Fruit fly (Drosophila melanogaster) whole organism, embryonic: ENCODE results near the gene CG10019.

Experiments
- Aef1 ChIP-seq: fragments of 200-800 bp; sonication (Bioruptor generic); IDR thresholded peaks from 3 replicates; pipeline ENCODE4 v1.3.6; 2022; ENCODE audit warnings: missing biosample characterization, missing genetic modification characterization
- Blimp-1 ChIP-seq: fragments of 200-800 bp; sonication (Bioruptor generic); optimal IDR thresholded peaks from 3 replicates; lab custom pipeline; 2018; ENCODE audit warnings: missing biosample characterization, missing genetic modification characterization, mild to moderate bottlenecking, moderate library complexity, missing genetic modification reagents
- CG10979 ChIP-seq: fragments of 200-800 bp; sonication (Bioruptor generic); optimal IDR thresholded peaks from 2 replicates; lab custom pipeline; 2018; ENCODE audit warnings: missing biosample characterization, mild to moderate bottlenecking, missing genetic modification characterization, moderate library complexity
- CG11504 ChIP-seq: fragments of 200-800 bp; sonication (Bioruptor generic); optimal IDR thresholded peaks from 3 replicates; lab custom pipeline; 2019; ENCODE audit warnings: missing biosample characterization, mild to moderate bottlenecking, missing genetic modification characterization, moderate library complexity
- CG14965 ChIP-seq: fragments of 200-800 bp; sonication (Bioruptor generic); optimal IDR thresholded peaks from 2 replicates; lab custom pipeline; 2016; ENCODE audit warnings: missing biosample characterization, missing genetic modification characterization, borderline replicate concordance
- CG17361 ChIP-seq: fragments of 200-800 bp; sonication (Bioruptor generic); IDR thresholded peaks from 3 replicates; pipeline ENCODE4 v1.3.6; 2022; ENCODE audit warnings: missing biosample characterization, missing genetic modification characterization
- CG17612 ChIP-seq: fragments of 200-800 bp; sonication (Bioruptor generic); IDR thresholded peaks from 2 replicates; pipeline ENCODE4 v1.3.6; 2022; ENCODE audit warnings: missing biosample characterization, missing genetic modification characterization
- CG18011 ChIP-seq: fragments of 200-800 bp; sonication (Bioruptor generic); optimal IDR thresholded peaks from 2 replicates; lab custom pipeline; 2017; ENCODE audit warnings: missing biosample characterization, missing genetic modification characterization, mild to moderate bottlenecking, moderate library complexity, missing genotype
- CG18262 ChIP-seq: fragments of 200-800 bp; optimal IDR thresholded peaks from 3 replicates; lab custom pipeline; 2019; ENCODE audit warnings: missing biosample characterization, mild to moderate bottlenecking, missing genetic modification characterization, moderate library complexity
- CG30431 ChIP-seq: fragments of 200-800 bp; sonication (Bioruptor generic); optimal IDR thresholded peaks from 2 replicates; lab custom pipeline; 2017; ENCODE audit warnings: missing biosample characterization, missing genetic modification characterization
- CG3838 ChIP-seq: fragments of 200-800 bp; sonication (Bioruptor generic); optimal IDR thresholded peaks from 3 replicates; lab custom pipeline; 2016; ENCODE audit warnings: missing biosample characterization, missing genetic modification characterization
- CG42726 ChIP-seq: fragments of 200-800 bp; sonication (Bioruptor generic); IDR thresholded peaks from 2 replicates; pipeline ENCODE4 v1.3.6; 2022; ENCODE audit warnings: missing biosample characterization, missing genetic modification characterization; ENCODE audit not compliant: partially characterized antibody
- CG43689 ChIP-seq: fragments of 200-800 bp; sonication (Bioruptor generic); IDR thresholded peaks from 2 replicates; pipeline ENCODE4 v1.3.6; 2022; ENCODE audit warnings: missing biosample characterization, missing genetic modification characterization
- CG4404 ChIP-seq: fragments of 200-800 bp; sonication (Bioruptor generic); IDR thresholded peaks from 2 replicates; pipeline ENCODE4 v1.3.6; 2022; ENCODE audit warnings: missing biosample characterization, missing genetic modification characterization
- CG4424 ChIP-seq: fragments of 200-800 bp; sonication (Bioruptor generic); optimal IDR thresholded peaks from 3 replicates; lab custom pipeline; 2016; ENCODE audit warnings: missing biosample characterization, missing genetic modification characterization
- CG5953 ChIP-seq: fragments of 200-800 bp; sonication (Bioruptor generic); IDR thresholded peaks from 2 replicates; pipeline ENCODE4 v1.3.6; 2022; ENCODE audit warnings: missing biosample characterization, missing genetic modification characterization
- CG6854 ChIP-seq: fragments of 200-800 bp; sonication (Bioruptor generic); optimal IDR thresholded peaks from 3 replicates; lab custom pipeline; 2017; ENCODE audit warnings: missing biosample characterization, mild to moderate bottlenecking, missing genetic modification characterization
- CG8290 ChIP-seq, 3 experiments: fragments of 200-800 bp; sonication (Bioruptor generic); optimal IDR thresholded peaks; 2 replicates each; lab custom pipeline; 2016 to 2019; ENCODE audit warnings: missing biosample characterization in 3 of 3, missing genetic modification characterization in 3 of 3, mild to moderate bottlenecking in 2 of 3, moderate library complexity in 1 of 3
- CG8924 ChIP-seq: fragments of 200-800 bp; optimal IDR thresholded peaks from 3 replicates; lab custom pipeline; 2019; ENCODE audit warnings: missing biosample characterization, mild to moderate bottlenecking, missing genetic modification characterization, moderate library complexity
- CG8944 ChIP-seq: fragments of 200-800 bp; sonication (Bioruptor generic); optimal IDR thresholded peaks from 3 replicates; lab custom pipeline; 2016; ENCODE audit warnings: missing biosample characterization, missing genetic modification characterization
- CG9215 ChIP-seq: fragments of 200-800 bp; sonication (Bioruptor generic); IDR thresholded peaks from 2 replicates; pipeline ENCODE4 v1.3.6; 2022; ENCODE audit warnings: missing biosample characterization, missing genetic modification characterization
- CG9727 ChIP-seq: fragments of 200-800 bp; sonication (Bioruptor generic); optimal IDR thresholded peaks from 3 replicates; lab custom pipeline; 2017; ENCODE audit warnings: missing biosample characterization, mild to moderate bottlenecking, missing genetic modification characterization
- Doc2 ChIP-seq: fragments of 200-800 bp; sonication (Bioruptor generic); IDR thresholded peaks from 2 replicates; pipeline ENCODE4 v1.3.6; 2022; ENCODE audit warnings: missing biosample characterization, missing genetic modification characterization
- Fer1 ChIP-seq: fragments of 200-800 bp; sonication (Bioruptor generic); optimal IDR thresholded peaks from 2 replicates; lab custom pipeline; 2017; ENCODE audit warnings: missing biosample characterization, mild to moderate bottlenecking, missing genetic modification characterization
- H2.0 ChIP-seq: fragments of 200-800 bp; sonication (Bioruptor generic); IDR thresholded peaks from 2 replicates; pipeline ENCODE4 v1.3.6; 2022; ENCODE audit warnings: missing biosample characterization, missing genetic modification characterization
- Hr3 ChIP-seq: fragments of 200-800 bp; sonication (Bioruptor generic); optimal IDR thresholded peaks from 3 replicates; lab custom pipeline; 2016; ENCODE audit warnings: missing biosample characterization, missing genetic modification characterization
- MBD-R2 ChIP-seq: fragments of 200-800 bp; sonication (Bioruptor generic); IDR thresholded peaks from 2 replicates; pipeline ENCODE4 v1.3.6; 2022; ENCODE audit warnings: missing biosample characterization, missing genetic modification characterization
- MTF-1 ChIP-seq: fragments of 200-800 bp; sonication (Bioruptor generic); optimal IDR thresholded peaks from 2 replicates; lab custom pipeline; 2018; ENCODE audit warnings: missing biosample characterization, mild to moderate bottlenecking, missing genetic modification characterization, borderline replicate concordance
- Mad ChIP-seq: fragments of 200-800 bp; sonication (Bioruptor generic); optimal IDR thresholded peaks from 2 replicates; lab custom pipeline; 2016; ENCODE audit warnings: missing biosample characterization, missing genetic modification characterization
- Ptx1 ChIP-seq: fragments of 200-800 bp; sonication (Bioruptor generic); IDR thresholded peaks from 2 replicates; pipeline ENCODE4 v1.3.6; 2022; ENCODE audit warnings: missing biosample characterization, missing genetic modification characterization
- TFAM ChIP-seq: fragments of 200-800 bp; sonication (Bioruptor generic); optimal IDR thresholded peaks from 2 replicates; lab custom pipeline; 2017; ENCODE audit warnings: missing biosample characterization, missing genetic modification characterization, inconsistent platforms
- Usf ChIP-seq: fragments of 200-800 bp; sonication (Bioruptor generic); optimal IDR thresholded peaks from 2 replicates; lab custom pipeline; 2017; ENCODE audit warnings: missing genotype, missing biosample characterization, missing genetic modification characterization
- aop ChIP-seq: fragments of 200-800 bp; sonication (Bioruptor generic); IDR thresholded peaks from 2 replicates; pipeline ENCODE4 v1.3.6; 2022; ENCODE audit warnings: missing biosample characterization, missing genetic modification characterization
- bbx ChIP-seq: fragments of 200-800 bp; sonication (Bioruptor generic); IDR thresholded peaks from 2 replicates; pipeline ENCODE4 v1.3.6; 2022; ENCODE audit warnings: missing biosample characterization, missing genetic modification characterization; ENCODE audit not compliant: partially characterized antibody
- bcd ChIP-seq: fragments of 200-800 bp; sonication (Bioruptor generic); optimal IDR thresholded peaks from 2 replicates; lab custom pipeline; 2017; ENCODE audit warnings: missing biosample characterization, mild to moderate bottlenecking, missing genetic modification characterization
- bowl ChIP-seq: fragments of 200-800 bp; sonication (Bioruptor generic); IDR thresholded peaks from 2 replicates; pipeline ENCODE4 v1.3.6; 2022; ENCODE audit warnings: missing biosample characterization, missing genetic modification characterization
- cato ChIP-seq: fragments of 200-800 bp; sonication (Bioruptor generic); optimal IDR thresholded peaks from 2 replicates; lab custom pipeline; 2016; ENCODE audit warnings: missing biosample characterization, missing genetic modification characterization, borderline replicate concordance
- dmrt11E ChIP-seq: fragments of 200-800 bp; sonication (Bioruptor generic); optimal IDR thresholded peaks from 3 replicates; lab custom pipeline; 2018; ENCODE audit warnings: missing biosample characterization, mild to moderate bottlenecking, missing genetic modification characterization, moderate library complexity
- nom ChIP-seq: fragments of 200-800 bp; sonication (Bioruptor generic); optimal IDR thresholded peaks from 2 replicates; lab custom pipeline; 2017; ENCODE audit warnings: missing biosample characterization, missing genetic modification characterization, mild to moderate bottlenecking, moderate library complexity, missing genetic modification reagents
- otp ChIP-seq: fragments of 200-800 bp; sonication (Bioruptor generic); IDR thresholded peaks from 3 replicates; pipeline ENCODE4, ENCODE4 v1.3.6; 2022; ENCODE audit warnings: missing biosample characterization, missing genetic modification characterization
- pfk ChIP-seq: fragments of 200-800 bp; sonication (Bioruptor generic); optimal IDR thresholded peaks from 2 replicates; lab custom pipeline; 2018; ENCODE audit warnings: missing biosample characterization, mild to moderate bottlenecking, missing genetic modification characterization, moderate library complexity
- pita ChIP-seq: fragments of 200-800 bp; sonication (Bioruptor generic); optimal IDR thresholded peaks from 2 replicates; lab custom pipeline; 2017; ENCODE audit warnings: missing biosample characterization, mild to moderate bottlenecking, missing genetic modification characterization
- rib ChIP-seq: fragments of 200-800 bp; sonication (Bioruptor generic); IDR thresholded peaks from 2 replicates; pipeline ENCODE4 v1.3.6; 2022; ENCODE audit warnings: missing biosample characterization, missing genetic modification characterization
- row ChIP-seq: fragments of 200-800 bp; sonication (Bioruptor generic); IDR thresholded peaks from 3 replicates; pipeline ENCODE4 v1.3.6; 2022; ENCODE audit warnings: missing biosample characterization, missing genetic modification characterization
- run ChIP-seq: fragments of 200-800 bp; sonication (Bioruptor generic); optimal IDR thresholded peaks from 3 replicates; lab custom pipeline; 2018; ENCODE audit warnings: missing biosample characterization, mild to moderate bottlenecking, missing genetic modification characterization
- salm ChIP-seq: fragments of 200-800 bp; sonication (Bioruptor generic); optimal IDR thresholded peaks from 2 replicates; lab custom pipeline; 2018; ENCODE audit warnings: missing biosample characterization, mild to moderate bottlenecking, missing genetic modification characterization
- sob ChIP-seq: fragments of 200-800 bp; sonication (Bioruptor generic); IDR thresholded peaks from 2 replicates; pipeline ENCODE4 v1.3.6; 2022; ENCODE audit warnings: missing biosample characterization, missing genetic modification characterization
- tin ChIP-seq: fragments of 200-800 bp; sonication (Bioruptor generic); optimal IDR thresholded peaks from 3 replicates; lab custom pipeline; 2016; ENCODE audit warnings: missing biosample characterization, missing genetic modification characterization
- tna ChIP-seq: fragments of 200-800 bp; sonication (Bioruptor generic); IDR thresholded peaks from 2 replicates; pipeline ENCODE4 v1.3.6; 2022; ENCODE audit warnings: missing biosample characterization, missing genetic modification characterization; ENCODE audit not compliant: partially characterized antibody
- unpg ChIP-seq: fragments of 200-800 bp; sonication (Bioruptor generic); optimal IDR thresholded peaks from 3 replicates; lab custom pipeline; 2018; ENCODE audit warnings: missing biosample characterization, mild to moderate bottlenecking, missing genetic modification characterization, moderate library complexity
- zfh1 ChIP-seq: fragments of 200-800 bp; sonication (Bioruptor generic); IDR thresholded peaks from 3 replicates; pipeline ENCODE4 v1.3.6; 2022; ENCODE audit warnings: missing biosample characterization, missing genetic modification characterization

CG10019 gene

DNA sequence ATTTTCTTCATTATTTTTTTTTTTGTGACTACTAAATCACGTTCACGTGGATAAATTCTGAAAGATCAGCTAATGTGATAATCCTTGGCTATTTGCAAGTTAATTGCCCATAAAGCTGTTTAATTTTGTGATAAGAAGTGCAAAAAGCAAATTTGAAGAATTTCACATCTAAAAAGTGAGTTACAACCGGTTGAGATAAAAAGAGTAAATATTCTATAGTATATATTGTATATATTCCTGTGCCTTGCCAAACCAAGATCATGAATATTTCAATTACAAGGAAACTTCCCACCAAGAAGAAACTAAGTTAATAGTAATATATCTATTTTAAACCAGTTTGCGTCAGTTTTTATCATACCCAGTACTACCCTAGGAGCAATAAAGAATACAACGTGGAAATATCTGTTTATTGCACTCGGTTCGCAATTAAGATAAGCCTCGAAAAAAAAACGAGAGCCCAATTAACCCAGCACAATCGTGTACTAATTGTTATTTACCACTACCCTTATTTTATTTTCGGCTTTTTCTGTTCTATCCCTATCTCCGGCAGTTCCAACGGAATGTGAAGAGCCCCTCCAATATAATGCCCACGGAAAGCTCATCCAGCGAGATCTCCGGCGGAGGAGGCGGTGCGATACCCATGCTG lies 49.0 kb downstream of the CG10019 start (continued):
- no peak for TF ChIP-seq aop (GFP tag; lab: Robert Waterston, UW)
- peak; percentile 36 for TF ChIP-seq CG18262
- TF ChIP-seq Hr3 (GFP tag; lab: Kevin White, UChicago), result no peak
- TF ChIP-seq MBD-R2 (GFP tag; lab: Robert Waterston, UW), result no peak
- no peak for TF ChIP-seq tna
- no peak for TF ChIP-seq CG8924 (tag; lab: Kevin White, UChicago)
- peak; percentile 68; the same call in 2 of the 3 replicates for TF ChIP-seq CG17361 (GFP tag; lab: Robert Waterston, UW)
- TF ChIP-seq Ptx1 (GFP tag; lab: Robert Waterston, UW), result no peak
- no peak for TF ChIP-seq Mad (GFP tag; lab: Kevin White, UChicago)
- no peak for TF ChIP-seq tin (GFP tag; lab: Kevin White, UChicago)
- TF ChIP-seq bcd, result peak; percentile 15
- TF ChIP-seq CG11504 (tag; lab: Kevin White, UChicago), result peak; percentile 38
- no peak for TF ChIP-seq pita (GFP tag; lab: Kevin White, UChicago)
- TF ChIP-seq CG8290 (GFP tag; optimal IDR thresholded peaks at IDR 0.05; lab: Kevin White, UChicago), result no peak
- TF ChIP-seq CG8290 (tag; optimal IDR thresholded peaks at IDR 0.05; lab: Kevin White, UChicago), result peak in 1 of 2 experiments; percentile 20
- TF ChIP-seq unpg (GFP tag; lab: Kevin White, UChicago), result peak; percentile 18
- TF ChIP-seq CG4404 (GFP tag; lab: Robert Waterston, UW), result no peak
- no peak for TF ChIP-seq CG18011
- no peak for TF ChIP-seq CG14965 (GFP tag; lab: Kevin White, UChicago)
- TF ChIP-seq cato (GFP tag; lab: Kevin White, UChicago), result peak; percentile 12
- TF ChIP-seq nom (GFP tag; lab: Kevin White, UChicago), result no peak
- no peak for TF ChIP-seq Fer1 (GFP tag; lab: Kevin White, UChicago)
- no peak for TF ChIP-seq rib
- TF ChIP-seq Usf (GFP tag; lab: Kevin White, UChicago), result no peak
- TF ChIP-seq CG9727 (GFP tag; lab: Kevin White, UChicago), result peak; percentile 39
- no peak for TF ChIP-seq salm (tag; lab: Kevin White, UChicago)
- TF ChIP-seq Blimp-1 (GFP tag; lab: Kevin White, UChicago), result no peak
- TF ChIP-seq CG43689, result no peak
- TF ChIP-seq TFAM (GFP tag; lab: Kevin White, UChicago), result no peak
- TF ChIP-seq pfk (GFP tag; lab: Kevin White, UChicago), result no peak
- TF ChIP-seq bbx (GFP tag; lab: Robert Waterston, UW), result no peak
- TF ChIP-seq sob (GFP tag; lab: Robert Waterston, UW), result no peak
- no peak for TF ChIP-seq CG17612 (GFP tag; lab: Robert Waterston, UW)

- no peak for TF ChIP-seq CG9215 (GFP tag; lab: Robert Waterston, UW)
- no peak for TF ChIP-seq row (GFP tag; lab: Robert Waterston, UW)
- TF ChIP-seq MTF-1 (GFP tag; lab: Kevin White, UChicago), result no peak
- TF ChIP-seq bowl (GFP tag; lab: Robert Waterston, UW), result no peak
- TF ChIP-seq CG8944 (GFP tag; lab: Kevin White, UChicago), result no peak
- no peak for TF ChIP-seq dmrt11E (tag; lab: Kevin White, UChicago)
- TF ChIP-seq H2.0, result no peak
- no peak for TF ChIP-seq CG5953 (GFP tag; lab: Robert Waterston, UW)
- TF ChIP-seq CG10979, result no peak
- no peak for TF ChIP-seq CG3838
- no peak for TF ChIP-seq CG30431 (GFP tag; lab: Kevin White, UChicago)
- no peak for TF ChIP-seq run (tag; lab: Kevin White, UChicago)
- no peak for TF ChIP-seq Doc2 (GFP tag; lab: Robert Waterston, UW)
- no peak for TF ChIP-seq Aef1 (GFP tag; lab: Robert Waterston, UW)
- no peak for TF ChIP-seq otp (GFP tag; lab: Robert Waterston, UW)
- TF ChIP-seq CG6854 (GFP tag; lab: Kevin White, UChicago), result no peak
- no peak for TF ChIP-seq zfh1
- TF ChIP-seq CG4424 (GFP tag; lab: Kevin White, UChicago), result no peak
- no peak for TF ChIP-seq CG42726 (GFP tag; lab: Robert Waterston, UW)
Measured at dm6 chr2L:3780587-3780986, 50.3 kb downstream of the CG10019 start.
